Worm (Caenorhabditis elegans): Measurements from ENCODE around the gene F49C5.11.
"Not testable (repeated sequence)": the region's sequence is repeated elsewhere in the genome, so short reads cannot be mapped to it uniquely, and the experiment has no call there.

Gene F49C5.11

DNA sequence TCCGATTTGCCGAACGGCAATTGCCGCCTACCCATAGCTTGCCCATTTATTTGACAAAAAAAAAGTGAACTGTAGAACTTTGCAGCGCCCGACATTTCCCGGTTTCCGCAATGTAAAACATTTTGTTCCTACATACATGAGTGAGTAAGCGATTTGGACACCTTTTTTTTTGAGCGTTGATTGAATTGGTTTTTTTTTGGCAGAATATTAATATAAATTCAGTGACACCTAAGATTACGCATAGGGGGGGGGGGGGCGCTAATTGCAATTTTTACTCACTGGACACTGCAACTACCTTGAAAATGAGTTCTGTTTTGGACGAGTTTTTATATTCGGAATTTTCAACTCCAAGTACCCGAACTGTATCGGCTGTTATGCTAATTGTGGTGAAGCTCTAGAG, 30.2 kb upstream of the F49C5.11 start, which contains the start of gene srx-118:
Gene srx-118 (plus strand): TSS at position 301 of the 400 bp plus-strand sequence.
- TF ChIP-seq nhr-12 (tag; optimal IDR thresholded peaks at IDR 0.05) (no peak), ham-2 (GFP tag; optimal IDR thresholded peaks at IDR 0.05) (no peak)

DNA sequence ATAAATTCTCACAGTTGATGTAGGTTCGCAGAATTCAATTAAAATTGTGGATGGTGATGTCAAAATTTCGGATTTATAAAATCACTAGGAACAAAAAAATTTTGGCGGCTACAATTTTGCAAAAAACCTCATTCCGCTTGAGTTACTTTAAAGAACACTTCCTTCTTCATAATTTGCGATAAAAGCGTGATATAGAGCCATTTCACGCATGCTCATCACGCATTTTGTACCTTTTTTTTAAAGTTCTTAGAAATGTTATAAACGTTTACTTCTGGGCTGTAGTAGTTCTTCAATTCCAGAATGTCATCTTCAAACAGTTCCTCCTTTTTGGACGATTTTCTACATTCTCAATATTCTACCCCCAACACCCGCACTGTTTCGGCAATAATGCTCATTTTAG, 27.7 kb upstream of the F49C5.11 start, which contains the start of gene srx-119:
Gene srx-119 (plus strand): TSS at position 301 of the 400 bp plus-strand sequence.
- TF ChIP-seq sem-2 (GFP tag; optimal IDR thresholded peaks at IDR 0.05) (no peak), mep-1 (tag; optimal IDR thresholded peaks at IDR 0.05) (no peak), pha-4 (tag; optimal IDR thresholded peaks at IDR 0.05) (no peak), zip-8 (tag; optimal IDR thresholded peaks at IDR 0.05) (no peak), unc-120 (tag; optimal IDR thresholded peaks at IDR 0.05; ENCODE audit: poor library complexity, severe bottlenecking) (no peak), nhr-28 (tag; optimal IDR thresholded peaks at IDR 0.05) (no peak), elt-1 (tag; optimal IDR thresholded peaks at IDR 0.05; ENCODE audit: borderline replicate concordance, insufficient read depth) (no peak), lsy-2 (tag; optimal IDR thresholded peaks at IDR 0.05) (no peak), ces-1 (GFP tag; optimal IDR thresholded peaks at IDR 0.05) (no peak), ztf-11 (tag; optimal IDR thresholded peaks at IDR 0.05) (no peak), elt-3 (tag; optimal IDR thresholded peaks at IDR 0.05) (no peak), unc-39 (tag; optimal IDR thresholded peaks at IDR 0.05) (no peak), nhr-12 (tag; optimal IDR thresholded peaks at IDR 0.05) (no peak), ceh-43 (GFP tag; optimal IDR thresholded peaks at IDR 0.05) (no peak), drap-1 (GFP tag; optimal IDR thresholded peaks at IDR 0.05) (no peak), nhr-2 (tag; optimal IDR thresholded peaks at IDR 0.05) (no peak), nhr-237 (tag; optimal IDR thresholded peaks at IDR 0.05) (no peak), ceh-39 (tag; optimal IDR thresholded peaks at IDR 0.05) (no peak), mls-2 (tag; optimal IDR thresholded peaks at IDR 0.05) (no peak)

DNA sequence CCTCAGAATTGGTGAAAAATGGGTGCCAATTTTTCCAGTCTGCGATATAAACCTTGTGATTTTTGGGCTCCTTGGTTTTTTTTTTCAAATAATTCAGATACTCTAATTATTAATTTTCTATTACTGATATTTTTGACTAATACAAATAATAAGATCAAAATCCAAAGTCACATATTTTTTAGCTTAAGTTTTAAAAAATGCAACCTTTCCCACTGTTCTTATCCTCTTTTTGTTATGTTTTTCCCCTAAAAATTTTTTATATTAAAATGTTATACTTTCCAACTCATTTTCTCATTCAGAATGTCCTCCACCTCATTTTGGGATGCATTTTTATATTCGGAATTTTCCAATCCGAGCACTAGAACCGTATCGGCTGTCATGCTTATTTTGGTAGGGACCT, 24.7 kb upstream of the F49C5.11 start, which contains the start of gene srx-120:
Gene srx-120 (plus strand): TSS at position 301 of the 400 bp plus-strand sequence.
- TF ChIP-seq zip-8 (tag; optimal IDR thresholded peaks at IDR 0.05) (no peak), M03D4.4 (tag; optimal IDR thresholded peaks at IDR 0.05) (no peak), ces-1 (GFP tag; optimal IDR thresholded peaks at IDR 0.05) (no peak), ztf-11 (tag; optimal IDR thresholded peaks at IDR 0.05) (no peak), ceh-39 (tag; optimal IDR thresholded peaks at IDR 0.05) (no peak), lin-32 (GFP tag; optimal IDR thresholded peaks at IDR 0.05) (no peak), nhr-237 (tag; optimal IDR thresholded peaks at IDR 0.05) (no peak)

DNA sequence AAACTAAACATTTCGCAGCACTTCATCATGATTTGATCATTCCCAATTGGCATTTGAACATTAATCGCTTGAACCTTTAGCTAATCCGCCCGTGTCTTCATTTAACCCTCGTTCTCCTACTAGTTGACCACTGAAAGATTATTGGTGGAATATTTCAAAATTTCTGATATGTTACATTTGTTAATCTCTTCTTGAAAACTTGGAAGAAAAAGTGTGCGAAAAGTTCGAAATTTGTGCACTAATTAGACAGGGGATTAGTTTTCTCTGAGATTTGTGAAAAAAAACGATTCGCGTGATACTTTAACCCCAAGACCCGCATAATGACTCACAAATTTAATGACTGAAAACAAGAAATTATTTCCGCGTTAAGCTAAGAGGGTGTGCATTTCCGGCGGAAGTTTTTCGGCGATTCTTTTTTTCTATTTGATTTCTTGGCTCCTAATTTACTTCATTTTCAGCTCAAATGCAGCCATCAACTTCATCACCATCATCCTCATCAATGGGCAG, 20.3 kb upstream of the F49C5.11 start, which contains the start of gene nimk-1:
Gene nimk-1 (plus strand): TSS at position 457 of the 507 bp plus-strand sequence.
- no peak for TF ChIP-seq sem-2 (GFP tag; optimal IDR thresholded peaks at IDR 0.05)
- TF ChIP-seq hlh-1 (tag; optimal IDR thresholded peaks at IDR 0.05) = no peak
- no peak for TF ChIP-seq unc-120 (tag; optimal IDR thresholded peaks at IDR 0.05; ENCODE audit: poor library complexity, severe bottlenecking)
- no peak for TF ChIP-seq nhr-76 (tag; optimal IDR thresholded peaks at IDR 0.05)
- no peak for TF ChIP-seq M03D4.4 (tag; optimal IDR thresholded peaks at IDR 0.05)
- TF ChIP-seq nhr-12 (tag; optimal IDR thresholded peaks at IDR 0.05) = no peak

DNA sequence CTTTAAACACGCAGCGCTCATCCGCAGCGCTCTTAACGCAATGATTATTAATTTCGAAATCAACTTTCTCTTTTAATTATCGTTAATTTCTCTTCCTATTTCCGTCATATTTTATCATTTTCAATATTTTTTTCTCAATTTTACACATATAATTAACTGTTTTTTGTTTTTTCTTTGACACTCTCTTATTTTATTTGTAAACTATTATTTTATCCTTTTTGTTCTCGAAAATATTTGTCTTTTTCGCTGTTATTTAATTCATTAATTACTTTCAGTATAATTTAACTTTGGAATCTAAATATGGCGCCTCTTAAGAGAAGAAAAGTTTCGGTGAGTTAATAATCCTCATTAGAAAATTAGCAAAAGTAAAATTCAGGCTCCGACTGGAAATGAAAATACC, 19.5 kb upstream of the F49C5.11 start, which contains the start of gene F49C5.3:
Gene F49C5.3 (plus strand): TSS at position 301 of the 400 bp plus-strand sequence.
- TF ChIP-seq tbx-8 (GFP tag; optimal IDR thresholded peaks at IDR 0.05); nhr-237 (tag; optimal IDR thresholded peaks at IDR 0.05); ceh-43 (GFP tag; optimal IDR thresholded peaks at IDR 0.05): not testable (repeated sequence)

DNA sequence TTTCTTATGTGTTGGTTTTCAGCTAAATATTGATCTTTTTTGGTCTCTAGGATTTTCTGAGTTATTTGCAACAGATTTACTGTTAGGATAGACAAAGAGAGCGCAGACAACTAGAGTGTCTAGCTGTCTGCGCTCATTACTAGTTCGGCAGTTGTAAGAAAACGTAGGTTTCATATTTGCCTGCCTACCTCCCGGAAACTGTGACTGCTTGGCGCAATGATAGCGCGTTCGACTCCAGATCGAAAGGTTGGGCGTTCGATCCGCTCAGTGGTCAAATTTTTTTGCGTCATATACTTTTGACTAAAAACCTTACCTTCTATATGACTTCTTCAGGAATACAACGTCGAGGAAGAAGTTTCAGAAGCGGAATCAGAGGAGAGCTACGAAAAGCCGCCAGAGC, 16.3 kb upstream of the F49C5.11 start:
- TF ChIP-seq ceh-83 (GFP tag; optimal IDR thresholded peaks at IDR 0.05) = no peak
- TF ChIP-seq drap-1 (GFP tag; optimal IDR thresholded peaks at IDR 0.05) = no peak
- TF ChIP-seq ham-2 (GFP tag; optimal IDR thresholded peaks at IDR 0.05) = no peak
- TF ChIP-seq ces-1 (GFP tag; optimal IDR thresholded peaks at IDR 0.05) = no peak
- TF ChIP-seq nhr-237 (tag; optimal IDR thresholded peaks at IDR 0.05) = no peak
- no peak for TF ChIP-seq ztf-11 (tag; optimal IDR thresholded peaks at IDR 0.05)
- TF ChIP-seq mls-2 (tag; optimal IDR thresholded peaks at IDR 0.05) = no peak
- TF ChIP-seq hlh-1 (tag; optimal IDR thresholded peaks at IDR 0.05) = no peak
- no peak for TF ChIP-seq M03D4.4 (tag; optimal IDR thresholded peaks at IDR 0.05)
- no peak for TF ChIP-seq ceh-39 (tag; optimal IDR thresholded peaks at IDR 0.05)
- no peak for TF ChIP-seq nhr-28 (tag; optimal IDR thresholded peaks at IDR 0.05)
- TF ChIP-seq flh-1 (GFP tag; optimal IDR thresholded peaks at IDR 0.05) = no peak
